Worm (Caenorhabditis elegans) whole organism, young adult: ENCODE results near the gene EGAP4.1.

Source experiments
- F49E8.2 ChIP-seq: sonication (generic microtip); optimal IDR thresholded peaks from 3 replicates; lab custom pipeline; 2017; ENCODE audit warnings: missing genetic modification characterization, mild to moderate bottlenecking, missing compliant biosample characterization, antibody characterized with exemption, moderate library complexity; ENCODE audit not compliant: insufficient read depth
- K12H6.12 ChIP-seq: fragments of 200-800 bp; sonication (Bioruptor generic); optimal IDR thresholded peaks from 2 replicates; lab custom pipeline; 2018; ENCODE audit warnings: mild to moderate bottlenecking, missing genetic modification characterization, missing compliant biosample characterization
- ama-1 ChIP-seq, 3 experiments: fragments of 150-350 bp in 1 of 3; sonication (generic microtip) in 2 of 3; optimal IDR thresholded peaks; 2 replicates each; lab custom pipeline; 2014 to 2018; ENCODE audit warnings: missing biosample characterization in 2 of 3, missing genetic modification characterization in 2 of 3, missing genetic modification reagents in 2 of 3
- athp-1 ChIP-seq: sonication (generic microtip); optimal IDR thresholded peaks from 2 replicates; lab custom pipeline; 2017; ENCODE audit warnings: mild to moderate bottlenecking, missing genetic modification characterization, missing compliant biosample characterization
- dpff-1 ChIP-seq: sonication (generic microtip); optimal IDR thresholded peaks from 2 replicates; lab custom pipeline; 2017; ENCODE audit warnings: mild to moderate bottlenecking, missing genetic modification characterization, missing compliant biosample characterization
- egl-18 ChIP-seq: fragments of 200-800 bp; sonication (Bioruptor generic); IDR thresholded peaks from 2 replicates; pipeline ENCODE4 v1.3.6; 2022; ENCODE audit warnings: missing genetic modification reagents, missing genetic modification characterization, missing compliant biosample characterization
- madf-6 ChIP-seq: fragments of 200-800 bp; sonication (Bioruptor generic); IDR thresholded peaks from 2 replicates; pipeline ENCODE4 v1.3.6; 2022; ENCODE audit warnings: missing genetic modification reagents, missing genetic modification characterization, missing compliant biosample characterization
- mxl-1 ChIP-seq: sonication (generic microtip); optimal IDR thresholded peaks from 2 replicates; lab custom pipeline; 2016; ENCODE audit warnings: missing genetic modification characterization, missing compliant biosample characterization
- snpc-4 ChIP-seq, 5 experiments: fragments of 150-350 bp in 1 of 5; sonication (generic microtip) in 4 of 5; optimal IDR thresholded peaks; 2 replicates each; lab custom pipeline; 2014 to 2018; ENCODE audit warnings: missing genetic modification characterization in 5 of 5, missing biosample characterization in 3 of 5, antibody characterized with exemption in 2 of 5, mild to moderate bottlenecking in 2 of 5, missing compliant biosample characterization in 2 of 5, missing genotype in 2 of 5, moderate library complexity in 2 of 5, missing genetic modification reagents in 1 of 5
- unc-130 ChIP-seq: sonication (generic microtip); optimal IDR thresholded peaks from 2 replicates; lab custom pipeline; 2016; ENCODE audit warnings: missing genetic modification reagents, missing genetic modification characterization, missing compliant biosample characterization
- unc-62 ChIP-seq: fragments of 150-350 bp; optimal IDR thresholded peaks from 2 replicates; lab custom pipeline; 2014; ENCODE audit warnings: missing biosample characterization, missing genetic modification reagents, missing genetic modification characterization

DNA sequence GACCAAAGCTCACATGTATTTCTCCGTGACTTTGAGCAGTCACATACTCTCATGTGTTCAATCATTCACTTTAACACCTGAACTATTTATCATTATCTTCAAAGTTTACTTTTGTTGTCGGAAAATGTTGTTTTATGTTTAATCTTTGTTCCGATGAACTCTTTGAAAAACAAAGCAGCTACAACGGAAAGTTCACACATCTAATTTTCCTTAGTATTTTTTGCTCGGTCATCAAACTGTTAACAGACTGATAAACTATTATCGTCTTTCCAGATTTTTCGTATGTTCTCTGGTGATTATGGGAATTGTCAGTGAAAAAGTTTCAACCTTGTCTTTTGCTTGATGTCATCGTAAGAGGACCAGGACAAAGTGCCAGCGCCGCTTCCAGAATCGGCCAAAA, 28.8 kb upstream of the EGAP4.1 start:
- TF ChIP-seq madf-6 (GFP tag; lab: Robert Waterston, UW) (no peak), snpc-4 (GFP tag; optimal IDR thresholded peaks at IDR 0.05; lab: Kevin White, UChicago) (no peak), snpc-4 (tag; optimal IDR thresholded peaks at IDR 0.05; lab: Kevin White, UChicago) (no peak), dpff-1 (no peak), egl-18 (GFP tag; lab: Robert Waterston, UW) (no peak), F49E8.2 (tag; lab: Kevin White, UChicago) (no peak), unc-62 (GFP tag; lab: Kevin White, UChicago) (no peak), ama-1 (optimal IDR thresholded peaks at IDR 0.05; lab: Kevin White, UChicago) (no peak), ama-1 (GFP tag; optimal IDR thresholded peaks at IDR 0.05; lab: Kevin White, UChicago) (no peak), athp-1 (tag; lab: Kevin White, UChicago) (no peak), mxl-1 (tag; lab: Kevin White, UChicago) (no peak), unc-130 (GFP tag; lab: Kevin White, UChicago) (no peak), K12H6.12 (tag; lab: Kevin White, UChicago) (no peak)
